Worm (Caenorhabditis elegans) whole organism, young adult: ENCODE measurements around the gene Y42H9AR.2.

ENCODE experiments used
- F22D6.2 ChIP-seq: sonication (generic microtip); optimal IDR thresholded peaks from 2 replicates; lab custom pipeline; 2016; ENCODE audit warnings: mild to moderate bottlenecking, missing genetic modification characterization, missing compliant biosample characterization
- ama-1 ChIP-seq, 3 experiments: fragments of 150-350 bp in 1 of 3; sonication (generic microtip) in 2 of 3; optimal IDR thresholded peaks; 2 replicates each; lab custom pipeline; 2014 to 2018; ENCODE audit warnings: missing biosample characterization in 2 of 3, missing genetic modification characterization in 2 of 3, missing genetic modification reagents in 2 of 3
- hlh-12 ChIP-seq: sonication (generic microtip); optimal IDR thresholded peaks from 2 replicates; lab custom pipeline; 2016; ENCODE audit warnings: missing genetic modification characterization, missing compliant biosample characterization
- lin-40 ChIP-seq: sonication (generic microtip); optimal IDR thresholded peaks from 2 replicates; lab custom pipeline; 2016; ENCODE audit warnings: missing genetic modification characterization, mild to moderate bottlenecking, missing compliant biosample characterization, missing genotype, missing genetic modification reagents
- mel-28 ChIP-seq: sonication (generic microtip); optimal IDR thresholded peaks from 2 replicates; lab custom pipeline; 2016; ENCODE audit warnings: borderline replicate concordance, mild to moderate bottlenecking, missing genetic modification characterization, missing compliant biosample characterization
- nfya-1 ChIP-seq: sonication (generic microtip); optimal IDR thresholded peaks from 2 replicates; lab custom pipeline; 2017; ENCODE audit warnings: antibody characterized with exemption, missing compliant biosample characterization, missing genetic modification characterization, borderline replicate concordance; ENCODE audit not compliant: insufficient read depth
- rec-8 ChIP-seq, 2 experiments: sonication (generic microtip); optimal IDR thresholded peaks; 2 replicates each; lab custom pipeline; 2016; ENCODE audit warnings: mild to moderate bottlenecking in 2 of 2, missing genetic modification characterization in 2 of 2, missing genetic modification reagents in 2 of 2, missing genotype in 2 of 2, missing biosample characterization in 1 of 2, missing compliant biosample characterization in 1 of 2, moderate library complexity in 1 of 2
- snpc-1.1 ChIP-seq: sonication (generic microtip); optimal IDR thresholded peaks from 2 replicates; lab custom pipeline; 2017; ENCODE audit warnings: missing genetic modification characterization, mild to moderate bottlenecking, missing compliant biosample characterization, antibody characterized with exemption, moderate library complexity, missing genotype, missing genetic modification reagents; ENCODE audit not compliant: insufficient read depth
- ztf-18 ChIP-seq: sonication (generic microtip); optimal IDR thresholded peaks from 2 replicates; lab custom pipeline; 2016; ENCODE audit warnings: missing genotype, mild to moderate bottlenecking, missing genetic modification characterization, missing compliant biosample characterization

DNA sequence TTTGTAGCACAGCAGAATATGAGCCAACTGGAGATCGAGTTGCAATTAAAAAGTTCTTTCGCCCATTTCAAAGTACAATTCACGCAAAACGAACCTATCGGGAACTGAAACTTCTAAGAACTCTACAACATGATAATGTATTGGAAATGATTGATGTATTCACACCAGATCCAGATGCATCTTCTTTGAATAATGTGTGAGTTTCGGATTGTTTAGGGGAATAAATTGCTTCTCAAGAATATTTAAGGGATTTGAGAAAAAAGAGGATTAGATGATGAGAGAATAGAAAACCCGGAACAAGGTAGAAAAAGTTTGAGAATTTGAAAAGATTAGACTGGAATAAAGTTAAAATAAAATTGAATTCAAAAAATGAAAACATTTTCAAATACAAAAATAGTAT, 44.6 kb downstream of the Y42H9AR.2 start:
- TF ChIP-seq hlh-12 (no peak), ztf-18 (tag; lab: Kevin White, UChicago) (no peak), snpc-1.1 (no peak), lin-40 (no peak), F22D6.2 (no peak), ama-1 (optimal IDR thresholded peaks at IDR 0.05; lab: Kevin White, UChicago) (no peak), ama-1 (GFP tag; optimal IDR thresholded peaks at IDR 0.05; lab: Kevin White, UChicago) (no peak), nfya-1 (tag; lab: Kevin White, UChicago) (no peak), mel-28 (tag; lab: Kevin White, UChicago) (no peak), rec-8 (tag; optimal IDR thresholded peaks at IDR 0.05; lab: Kevin White, UChicago) (no peak)
